Fruit fly (Drosophila melanogaster): Measurements from ENCODE around the gene CG42831.

- TF ChIP-seq CG9948 (tag; optimal IDR thresholded peaks at IDR 0.05) = no peak
- no peak for TF ChIP-seq CG12605 (GFP tag; IDR thresholded peaks at IDR 0.05)
- no peak for TF ChIP-seq Snoo (tag; optimal IDR thresholded peaks at IDR 0.05)
- TF ChIP-seq gl (tag; optimal IDR thresholded peaks at IDR 0.05) = no peak
- no peak for TF ChIP-seq Ets98B (GFP tag; IDR thresholded peaks at IDR 0.05)
- no peak for TF ChIP-seq CG4496 (GFP tag; IDR thresholded peaks at IDR 0.05)
- TF ChIP-seq Pif1B (GFP tag; optimal IDR thresholded peaks at IDR 0.05) = no peak
- TF ChIP-seq CG15710 (tag; optimal IDR thresholded peaks at IDR 0.05) = no peak
- no peak for TF ChIP-seq rn (GFP tag; IDR thresholded peaks at IDR 0.05)
Measured at dm6 chr3L:10861657-10862543, 47.3 kb downstream of the CG42831 start.

All from whole organism, pupa.